Fruit fly (Drosophila melanogaster) S2 (cell line): ENCODE measurements around the gene HIP.

Experiments used
- CG8478 ChIP-seq: fragments of >200 bp; optimal IDR thresholded peaks from 2 replicates; lab custom pipeline; 2018
- CTCF ChIP-seq, 2 experiments: fragments of >200 bp; optimal IDR thresholded peaks; 2 replicates each; lab custom pipeline; 2018

- TF ChIP-seq CG8478 (no peak), CTCF (optimal IDR thresholded peaks at IDR 0.05; lab: Kevin White, UChicago) (no peak)
Measured at dm6 chrX:3825069-3825468, 26.1 kb downstream of the HIP start.
